Worm (Caenorhabditis elegans): ENCODE data around the gene oef-1.

DNA sequence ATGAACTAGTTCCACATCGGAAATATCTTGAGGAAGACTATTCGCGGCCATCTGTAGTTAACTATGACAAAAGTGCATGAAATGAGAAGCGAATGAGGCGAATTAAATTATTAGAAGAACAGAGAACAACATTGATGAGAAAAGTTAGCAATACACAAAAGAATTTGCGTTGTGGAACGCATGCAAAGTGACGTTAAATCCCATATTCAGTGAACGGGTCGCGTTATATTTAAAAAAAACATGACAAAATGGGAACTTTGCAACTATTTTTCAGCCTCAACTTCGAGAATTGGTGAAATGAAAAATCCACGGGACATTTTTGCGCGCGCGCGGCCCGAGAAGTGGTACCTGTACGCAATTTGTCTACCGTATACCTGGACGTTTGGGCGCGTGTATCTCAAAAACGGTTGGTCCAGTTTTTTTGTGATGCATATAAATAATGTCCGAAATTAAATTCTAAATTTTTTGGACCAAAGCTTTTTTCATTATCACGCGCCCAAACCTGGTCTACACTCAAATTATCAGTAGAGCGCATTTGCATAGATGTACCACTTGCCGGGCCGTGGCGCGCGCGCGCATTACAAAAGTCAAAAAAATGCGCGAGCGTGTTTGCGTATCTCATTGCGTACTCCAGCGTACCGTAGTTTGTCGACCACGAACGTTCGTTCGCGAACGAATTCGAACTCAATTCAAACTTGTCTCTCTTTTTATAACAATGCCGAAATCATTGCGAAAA is at the start of gene oef-1, which contains the start of gene cdd-2:
- TF ChIP-seq unc-62 (GFP tag; optimal IDR thresholded peaks at IDR 0.05), result no peak
- TF ChIP-seq fos-1 (tag; optimal IDR thresholded peaks at IDR 0.05), result no peak
- no peak for TF ChIP-seq ceh-88 (GFP tag; IDR thresholded peaks at IDR 0.05)
- no peak for TF ChIP-seq lsy-2 (tag; optimal IDR thresholded peaks at IDR 0.05)
